Worm (Caenorhabditis elegans): ENCODE results near the gene F58F9.1.

- TF ChIP-seq ztf-11 (tag; optimal IDR thresholded peaks at IDR 0.05) (no peak), nhr-76 (tag; optimal IDR thresholded peaks at IDR 0.05) (no peak), zag-1 (tag; optimal IDR thresholded peaks at IDR 0.05) (no peak), sea-2 (GFP tag; optimal IDR thresholded peaks at IDR 0.05) (no peak), unc-62 (GFP tag; optimal IDR thresholded peaks at IDR 0.05) (no peak), hmg-11 (tag; optimal IDR thresholded peaks at IDR 0.05) (no peak), snpc-4 (tag; optimal IDR thresholded peaks at IDR 0.05) (no peak), aly-2 (tag; optimal IDR thresholded peaks at IDR 0.05) (no peak), nhr-25 (tag; optimal IDR thresholded peaks at IDR 0.05) (no peak), nhr-43 (tag; optimal IDR thresholded peaks at IDR 0.05; ENCODE audit: poor library complexity, severe bottlenecking) (no peak), nhr-23 (tag; optimal IDR thresholded peaks at IDR 0.05) (no peak), lsy-12 (tag; optimal IDR thresholded peaks at IDR 0.05) (no peak), ceh-82 (tag; optimal IDR thresholded peaks at IDR 0.05) (no peak)
Observed at ce11 chrIV:6275671-6276209, 26.1 kb downstream of the F58F9.1 start, which contains the start of the genes aat-4 and T13A10.1.

All from whole organism, L3 larva.